Fruit fly (Drosophila melanogaster) whole organism, adult: ENCODE measurements around the gene Ugt316A1.

Experiments
- CG11617 ChIP-seq: fragments of 200-800 bp; sonication (Bioruptor generic); optimal IDR thresholded peaks from 2 replicates; lab custom pipeline; 2017; ENCODE audit warnings: mild to moderate bottlenecking, missing biosample characterization, missing genetic modification reagents, missing genetic modification characterization
- CG12768 ChIP-seq: fragments of 200-800 bp; sonication (Bioruptor generic); optimal IDR thresholded peaks from 2 replicates; lab custom pipeline; 2017; ENCODE audit warnings: missing biosample characterization, missing genetic modification characterization, mild to moderate bottlenecking, moderate library complexity, missing genetic modification reagents
- CG14711 ChIP-seq: fragments of 200-800 bp; sonication (Bioruptor generic); optimal IDR thresholded peaks from 2 replicates; lab custom pipeline; 2018; ENCODE audit warnings: missing biosample characterization, mild to moderate bottlenecking, missing genetic modification characterization, moderate library complexity
- CG1620 ChIP-seq: fragments of 200-800 bp; sonication (Bioruptor generic); optimal IDR thresholded peaks from 2 replicates; lab custom pipeline; 2016; ENCODE audit warnings: missing biosample characterization, missing genetic modification characterization
- CG33017 ChIP-seq: fragments of 200-800 bp; sonication (Bioruptor generic); optimal IDR thresholded peaks from 2 replicates; lab custom pipeline; 2018; ENCODE audit warnings: missing biosample characterization, mild to moderate bottlenecking, missing genetic modification characterization, moderate library complexity
- CG5204 ChIP-seq: fragments of 200-800 bp; sonication (Bioruptor generic); optimal IDR thresholded peaks from 2 replicates; lab custom pipeline; 2016; ENCODE audit warnings: missing biosample characterization, missing genetic modification characterization
- CG7045 ChIP-seq: fragments of 200-800 bp; sonication (Bioruptor generic); optimal IDR thresholded peaks from 2 replicates; lab custom pipeline; 2017; ENCODE audit warnings: missing biosample characterization, mild to moderate bottlenecking, missing genetic modification characterization
- CG7101 ChIP-seq: fragments of 200-800 bp; sonication (Bioruptor generic); optimal IDR thresholded peaks from 2 replicates; lab custom pipeline; 2018; ENCODE audit warnings: missing biosample characterization, mild to moderate bottlenecking, missing genetic modification characterization, moderate library complexity
- Clk ChIP-seq: fragments of 200-800 bp; sonication (Bioruptor generic); optimal IDR thresholded peaks from 2 replicates; lab custom pipeline; 2017; ENCODE audit warnings: missing biosample characterization, missing genetic modification characterization
- Crg-1 ChIP-seq: fragments of 200-800 bp; sonication (Bioruptor generic); optimal IDR thresholded peaks from 2 replicates; lab custom pipeline; 2016; ENCODE audit warnings: missing biosample characterization, missing genetic modification characterization
- Hr96 ChIP-seq: fragments of 200-800 bp; sonication (Bioruptor generic); optimal IDR thresholded peaks from 2 replicates; lab custom pipeline; 2016; ENCODE audit warnings: missing biosample characterization, missing genetic modification characterization
- Mnt ChIP-seq: fragments of 200-800 bp; sonication (Bioruptor generic); optimal IDR thresholded peaks from 2 replicates; lab custom pipeline; 2016; ENCODE audit warnings: missing biosample characterization, mild to moderate bottlenecking, missing genetic modification characterization
- bab1 ChIP-seq: fragments of 200-800 bp; sonication (Bioruptor generic); optimal IDR thresholded peaks from 3 replicates; lab custom pipeline; 2019; ENCODE audit warnings: missing biosample characterization, mild to moderate bottlenecking, missing genetic modification characterization, moderate library complexity
- cic ChIP-seq: fragments of 200-800 bp; sonication (Bioruptor generic); optimal IDR thresholded peaks from 2 replicates; lab custom pipeline; 2017; ENCODE audit warnings: missing biosample characterization, mild to moderate bottlenecking, missing genetic modification characterization, moderate library complexity
- cnc ChIP-seq, 2 experiments: fragments of >200 bp; optimal IDR thresholded peaks; 2 replicates each; lab custom pipeline; 2017
- kay ChIP-seq: fragments of 200-800 bp; sonication (Bioruptor generic); peaks from one replicate; lab custom pipeline; 2016; ENCODE audit warnings: missing biosample characterization, missing genetic modification characterization, borderline replicate concordance
- ovo ChIP-seq: fragments of 200-800 bp; sonication (Bioruptor generic); optimal IDR thresholded peaks from 2 replicates; lab custom pipeline; 2016; ENCODE audit warnings: missing biosample characterization, missing genetic modification characterization
- pad ChIP-seq: fragments of 200-800 bp; sonication (Bioruptor generic); optimal IDR thresholded peaks from 3 replicates; lab custom pipeline; 2017; ENCODE audit warnings: missing biosample characterization, missing genetic modification characterization, mild to moderate bottlenecking, moderate library complexity, missing genetic modification reagents
- tj ChIP-seq: fragments of 200-800 bp; sonication (Bioruptor generic); optimal IDR thresholded peaks from 3 replicates; lab custom pipeline; 2017; ENCODE audit warnings: missing biosample characterization, mild to moderate bottlenecking, missing genetic modification characterization, moderate library complexity
- toe ChIP-seq: fragments of 200-800 bp; sonication (Bioruptor generic); optimal IDR thresholded peaks from 2 replicates; lab custom pipeline; 2016; ENCODE audit warnings: missing biosample characterization, missing genetic modification characterization

Gene Ugt316A1

dm6 chr3L:19014802-19015201 lies 47.8 kb downstream of the Ugt316A1 start:
- TF ChIP-seq pad (GFP tag; lab: Kevin White, UChicago) (no peak), kay (GFP tag; lab: Kevin White, UChicago) (no peak), Clk (GFP tag; lab: Kevin White, UChicago) (no peak), CG1620 (no peak), Crg-1 (GFP tag; lab: Kevin White, UChicago) (no peak), bab1 (no peak), Hr96 (GFP tag; lab: Kevin White, UChicago) (no peak), ovo (GFP tag; lab: Kevin White, UChicago) (no peak)

dm6 chr3L:19014090-19014489 lies 48.5 kb downstream of the Ugt316A1 start:
- no peak for TF ChIP-seq Hr96 (GFP tag; lab: Kevin White, UChicago)
- TF ChIP-seq pad (GFP tag; lab: Kevin White, UChicago), result no peak
- no peak for TF ChIP-seq CG5204 (GFP tag; lab: Kevin White, UChicago)
- TF ChIP-seq cnc (optimal IDR thresholded peaks at IDR 0.05; lab: Kevin White, UChicago), result no peak
- TF ChIP-seq CG7101, result no peak
- no peak for TF ChIP-seq Crg-1 (GFP tag; lab: Kevin White, UChicago)
- TF ChIP-seq Mnt (GFP tag; lab: Kevin White, UChicago), result no peak
- TF ChIP-seq CG1620, result no peak
- TF ChIP-seq cic (GFP tag; lab: Kevin White, UChicago), result no peak

dm6 chr3L:19013086-19013752 lies 49.4 kb downstream of the Ugt316A1 start:
- TF ChIP-seq CG1620 (no peak), bab1 (no peak), CG7101 (no peak)

- TF ChIP-seq Hr96 (GFP tag; lab: Kevin White, UChicago) (no peak), bab1 (no peak), cnc (optimal IDR thresholded peaks at IDR 0.05; lab: Kevin White, UChicago) (no peak), CG11617 (GFP tag; lab: Kevin White, UChicago) (no peak), CG33017 (tag; lab: Kevin White, UChicago) (no peak), Clk (GFP tag; lab: Kevin White, UChicago) (no peak), Mnt (GFP tag; lab: Kevin White, UChicago) (no peak), toe (GFP tag; lab: Kevin White, UChicago) (no peak), ovo (GFP tag; lab: Kevin White, UChicago) (no peak), cic (GFP tag; lab: Kevin White, UChicago) (no peak), CG1620 (no peak), Crg-1 (GFP tag; lab: Kevin White, UChicago) (no peak), CG12768 (GFP tag; lab: Kevin White, UChicago) (no peak), CG14711 (tag; lab: Kevin White, UChicago) (no peak), CG7101 (no peak), kay (GFP tag; lab: Kevin White, UChicago) (no peak), pad (GFP tag; lab: Kevin White, UChicago) (no peak), CG5204 (GFP tag; lab: Kevin White, UChicago) (no peak), tj (GFP tag; lab: Kevin White, UChicago) (no peak), CG7045 (GFP tag; lab: Kevin White, UChicago) (no peak)
These were observed 51.4 kb downstream of the Ugt316A1 start for dm6 chr3L:19011174-19011573.
